Fruit fly (Drosophila melanogaster): ENCODE measurements around the gene CG34177.

Gene CG34177

dm6 chr2L:4454009-4454689, 20.4 kb downstream of the CG34177 start, which contains the start of the genes Secp43 and ND-B8 (continued):
- TF ChIP-seq dan (GFP tag; IDR thresholded peaks at IDR 0.05) (no peak), vvl (GFP tag; IDR thresholded peaks at IDR 0.05) (peak; percentile 57; the same call in 1 of the 2 replicates), D19A (tag; optimal IDR thresholded peaks at IDR 0.05) (peak; percentile 18), CG34422 (GFP tag; IDR thresholded peaks at IDR 0.05) (no peak; the same call in 2 of the 3 replicates), CG34224 (GFP tag; IDR thresholded peaks at IDR 0.05; ENCODE audit: partially characterized antibody) (peak; percentile 62), corto (GFP tag; optimal IDR thresholded peaks at IDR 0.05) (no peak), CG18011 (GFP tag; optimal IDR thresholded peaks at IDR 0.05) (no peak), odd (GFP tag; optimal IDR thresholded peaks at IDR 0.05) (no peak), tna (GFP tag; IDR thresholded peaks at IDR 0.05; ENCODE audit: partially characterized antibody) (peak; percentile 74; the same call in 1 of the 2 replicates), schlank (tag; optimal IDR thresholded peaks at IDR 0.05) (no peak), CG1603 (tag; optimal IDR thresholded peaks at IDR 0.05) (peak; percentile 94), CG16779 (GFP tag; IDR thresholded peaks at IDR 0.05) (no peak), CG6254 (GFP tag; optimal IDR thresholded peaks at IDR 0.05) (no peak), NfI (GFP tag; optimal IDR thresholded peaks at IDR 0.05) (peak; percentile 9), esg (GFP tag; conservative IDR thresholded peaks at IDR 0.05) (no peak), CG3281 (GFP tag; optimal IDR thresholded peaks at IDR 0.05) (no peak), E2f2 (GFP tag; IDR thresholded peaks at IDR 0.05) (peak; percentile 68), CG12155 (GFP tag; optimal IDR thresholded peaks at IDR 0.05) (no peak), Oaz (GFP tag; IDR thresholded peaks at IDR 0.05) (no peak), Myb (GFP tag; optimal IDR thresholded peaks at IDR 0.05) (peak; percentile 99), Xbp1 (GFP tag; optimal IDR thresholded peaks at IDR 0.05) (peak; percentile 0), CG11093 (GFP tag; IDR thresholded peaks at IDR 0.05) (no peak), h (optimal IDR thresholded peaks at IDR 0.05) (no peak), dpn (GFP tag; optimal IDR thresholded peaks at IDR 0.05) (no peak), CG32772 (GFP tag; IDR thresholded peaks at IDR 0.05) (no peak), tll (GFP tag; optimal IDR thresholded peaks at IDR 0.05) (no peak), CG2120 (GFP tag; optimal IDR thresholded peaks at IDR 0.05) (peak; percentile 12), Doc2 (GFP tag; IDR thresholded peaks at IDR 0.05) (no peak), croc (GFP tag; conservative IDR thresholded peaks at IDR 0.05) (no peak), CG5245 (GFP tag; optimal IDR thresholded peaks at IDR 0.05) (no peak), Kr (GFP tag; optimal IDR thresholded peaks at IDR 0.05) (no peak), CG4404 (GFP tag; IDR thresholded peaks at IDR 0.05) (no peak), Pdp1 (GFP tag; optimal IDR thresholded peaks at IDR 0.05) (peak in 1 of 2 experiments; percentile 44), zen (tag; optimal IDR thresholded peaks at IDR 0.05) (peak; percentile 59), sim (GFP tag; IDR thresholded peaks at IDR 0.05) (no peak), knrl (GFP tag; IDR thresholded peaks at IDR 0.05; ENCODE audit: partially characterized antibody) (peak; percentile 74), Dbx (GFP tag; IDR thresholded peaks at IDR 0.05) (no peak), Hr51 (GFP tag; optimal IDR thresholded peaks at IDR 0.05) (no peak), trem (tag; optimal IDR thresholded peaks at IDR 0.05) (peak; percentile 75), en (GFP tag; optimal IDR thresholded peaks at IDR 0.05) (no peak), CG12299 (tag; optimal IDR thresholded peaks at IDR 0.05) (no peak), Dp (GFP tag; optimal IDR thresholded peaks at IDR 0.05) (peak; percentile 61), CG33213 (GFP tag; optimal IDR thresholded peaks at IDR 0.05) (peak; percentile 39), eyg (GFP tag; optimal IDR thresholded peaks at IDR 0.05) (no peak), Doc3 (GFP tag; IDR thresholded peaks at IDR 0.05; ENCODE audit: partially characterized antibody) (peak; percentile 71), ci (GFP tag; IDR thresholded peaks at IDR 0.05) (no peak), CG4360 (GFP tag; IDR thresholded peaks at IDR 0.05) (no peak), gro (GFP tag; optimal IDR thresholded peaks at IDR 0.05) (peak; percentile 45), Trl (optimal IDR thresholded peaks at IDR 0.05) (no peak), Trl (GFP tag; optimal IDR thresholded peaks at IDR 0.05) (no peak), wor (GFP tag; IDR thresholded peaks at IDR 0.05) (no peak)

Data from whole organism, embryonic.